Worm (Caenorhabditis elegans) whole organism, L4/young adult: ENCODE measurements around the gene F11A10.5.

Source experiments
- W03F9.2 ChIP-seq: fragments of 150-350 bp; optimal IDR thresholded peaks from 2 replicates; lab custom pipeline; 2014; ENCODE audit warnings: missing biosample characterization, missing genetic modification characterization
- him-1 ChIP-seq: sonication (generic microtip); optimal IDR thresholded peaks from 2 replicates; lab custom pipeline; 2016; ENCODE audit warnings: missing genotype, missing genetic modification reagents, missing genetic modification characterization, missing compliant biosample characterization

ce11 chrIV:12109743-12110142, 15.8 kb downstream of the F11A10.5 start:
- no peak for TF ChIP-seq him-1
- TF ChIP-seq W03F9.2, result no peak
